Worm (Caenorhabditis elegans) whole organism, late embryonic: Measurements from ENCODE around the gene K07F5.8.

Source experiments
- ceh-45 ChIP-seq: fragments of 200-800 bp; sonication (Bioruptor generic); IDR thresholded peaks from 2 replicates; pipeline ENCODE4 v1.3.6; 2022; ENCODE audit warnings: missing genetic modification reagents, missing genetic modification characterization, missing compliant biosample characterization
- pqm-1 ChIP-seq: sonication (generic microtip); optimal IDR thresholded peaks from 2 replicates; lab custom pipeline; 2016; ENCODE audit warnings: missing genetic modification characterization, missing compliant biosample characterization

DNA sequence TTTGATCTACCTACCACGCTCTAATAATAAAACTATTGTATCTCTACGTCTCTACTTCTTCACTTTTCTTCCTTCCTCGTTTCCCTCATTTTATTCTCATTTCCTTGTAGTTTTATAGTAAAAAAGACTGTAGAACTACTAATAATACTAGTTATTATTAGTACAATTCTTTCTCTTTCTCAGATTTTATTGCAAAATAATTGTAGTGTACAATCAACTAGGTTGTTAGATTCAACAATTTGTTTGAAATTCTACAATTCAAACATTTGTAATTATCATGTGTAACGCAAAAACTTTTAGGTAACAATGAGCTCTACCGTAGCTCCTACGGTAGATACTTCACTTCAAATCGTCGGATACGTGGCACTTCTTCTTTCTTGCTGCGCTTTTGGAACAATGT is 6.2 kb upstream of the K07F5.8 start, which contains the start of gene K07F5.12:
- TF ChIP-seq pqm-1 (tag; lab: Kevin White, UChicago) (no peak), ceh-45 (GFP tag; lab: Robert Waterston, UW) (no peak)
